Fruit fly (Drosophila melanogaster) whole organism, embryonic: ENCODE measurements around the gene CG7011.

ENCODE experiments used
- Six4 ChIP-seq: fragments of 200-800 bp; sonication (Bioruptor generic); optimal IDR thresholded peaks from 2 replicates; lab custom pipeline; 2016; ENCODE audit warnings: missing biosample characterization, missing genetic modification characterization
- sqz ChIP-seq: fragments of 200-800 bp; sonication (Bioruptor generic); optimal IDR thresholded peaks from 3 replicates; lab custom pipeline; 2018; ENCODE audit warnings: missing biosample characterization, mild to moderate bottlenecking, missing genetic modification characterization

DNA sequence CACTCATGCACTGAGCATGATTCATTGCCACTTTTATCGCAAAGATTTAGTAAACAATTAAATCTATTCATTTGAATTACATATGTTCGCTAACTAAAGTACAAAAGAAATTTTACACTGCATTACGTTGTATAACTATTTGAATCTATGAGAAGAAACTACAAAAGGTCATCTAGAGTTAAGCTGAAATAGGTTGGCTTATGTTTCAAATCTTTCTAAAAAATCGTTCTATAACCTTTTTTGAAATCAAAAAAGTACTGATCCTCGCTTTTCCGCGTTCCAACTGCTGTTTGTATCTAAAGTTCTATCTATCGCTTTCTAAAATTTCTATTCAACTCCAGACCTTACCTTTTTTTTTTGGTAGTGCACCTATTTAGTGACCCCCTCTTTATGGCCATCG, 37.7 kb downstream of the CG7011 start:
- no peak for TF ChIP-seq Six4 (GFP tag; lab: Kevin White, UChicago)
- no peak for TF ChIP-seq sqz (GFP tag; lab: Kevin White, UChicago)
